Fruit fly (Drosophila melanogaster): ENCODE results near the gene CG42597.

DNA sequence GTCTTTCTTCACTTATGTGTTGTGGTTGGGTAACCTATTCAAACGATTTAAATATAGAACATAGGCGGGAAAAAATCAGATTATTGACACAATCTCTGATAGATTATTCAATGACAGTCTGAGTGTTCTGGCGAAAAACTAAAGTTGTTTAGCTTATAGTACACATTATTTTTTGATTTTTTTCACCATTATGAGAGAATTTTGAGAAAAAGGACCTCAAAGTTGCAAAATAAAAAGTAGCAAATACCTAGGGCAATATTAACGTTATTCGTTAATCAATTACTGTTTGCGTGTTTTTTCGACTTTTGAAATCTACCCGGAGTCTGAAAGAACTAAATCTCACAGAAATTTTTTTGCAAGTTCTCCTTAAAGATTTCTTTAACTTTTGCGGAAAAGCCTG, 10.9 kb downstream of the CG42597 start, which contains the start of gene CG34173:
- TF ChIP-seq EcR (GFP tag; optimal IDR thresholded peaks at IDR 0.05) (no peak), psq (optimal IDR thresholded peaks at IDR 0.05) (no peak), Dll (optimal IDR thresholded peaks at IDR 0.05) (no peak), CG8478 (optimal IDR thresholded peaks at IDR 0.05) (no peak), pan (optimal IDR thresholded peaks at IDR 0.05) (no peak)
